Fruit fly (Drosophila melanogaster): ENCODE data around the gene CG13385.

CG13385 gene

DNA sequence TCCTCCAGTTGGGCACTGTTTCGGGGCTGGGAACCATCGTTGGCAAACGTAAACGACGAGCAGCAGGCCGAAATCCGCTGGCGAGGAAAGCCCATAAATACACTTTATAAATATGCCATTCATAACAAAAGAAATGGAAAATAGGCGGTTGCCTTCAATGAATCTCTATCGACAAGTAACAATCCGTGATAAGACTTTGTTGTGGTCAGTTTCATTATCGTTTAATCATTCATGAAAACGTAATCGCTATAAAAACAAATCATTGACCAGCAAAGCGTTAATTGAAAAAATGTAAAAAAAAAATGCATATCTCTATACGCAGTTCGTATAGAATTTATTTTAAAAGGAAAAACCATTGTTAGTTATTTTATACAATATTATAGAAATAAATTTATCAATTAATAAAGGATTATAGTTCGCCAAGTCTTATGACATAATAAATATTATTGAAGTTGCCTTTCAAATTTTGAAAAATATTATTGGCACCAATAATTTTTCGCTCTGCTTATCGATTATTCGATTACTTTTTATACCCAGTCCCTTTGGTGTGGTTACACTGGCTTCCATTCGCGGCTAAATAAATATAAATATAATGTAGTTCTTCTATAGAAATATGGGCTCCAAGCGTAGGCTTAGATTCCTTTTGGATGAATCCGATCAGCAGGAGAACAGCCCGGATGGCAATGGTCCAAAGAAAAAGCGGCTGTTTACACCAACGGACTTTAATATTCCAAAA lies 3.6 kb downstream of the CG13385 start, which contains the start of gene CG31898:
CG31898 (plus strand) TSS at position 559 of the 736 bp plus-strand sequence.
- TF ChIP-seq CG17801 (GFP tag; optimal IDR thresholded peaks at IDR 0.05; ENCODE audit: partially characterized antibody), result no peak

DNA sequence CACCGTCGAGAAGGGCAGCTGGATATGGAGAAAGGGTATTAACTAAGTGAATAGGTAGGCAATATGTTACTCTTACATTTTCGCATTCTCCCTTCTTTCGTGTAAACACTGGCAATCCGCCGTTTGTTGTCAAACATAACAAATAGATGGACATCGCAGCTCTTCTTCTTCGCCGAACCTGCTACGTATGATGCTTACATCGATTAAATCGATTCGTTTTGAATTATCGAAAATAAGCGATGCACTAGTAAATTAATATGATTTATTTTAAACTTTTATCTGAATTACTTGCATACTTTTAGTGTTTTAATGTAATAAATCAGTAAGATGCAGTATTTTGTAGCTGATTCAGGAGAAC lies 6.5 kb downstream of the CG13385 start, which contains the start of gene fy:
fy (minus strand) TSS at position 353 of the 358 bp plus-strand sequence.
- no peak for TF ChIP-seq CG17801 (GFP tag; optimal IDR thresholded peaks at IDR 0.05; ENCODE audit: partially characterized antibody)

DNA sequence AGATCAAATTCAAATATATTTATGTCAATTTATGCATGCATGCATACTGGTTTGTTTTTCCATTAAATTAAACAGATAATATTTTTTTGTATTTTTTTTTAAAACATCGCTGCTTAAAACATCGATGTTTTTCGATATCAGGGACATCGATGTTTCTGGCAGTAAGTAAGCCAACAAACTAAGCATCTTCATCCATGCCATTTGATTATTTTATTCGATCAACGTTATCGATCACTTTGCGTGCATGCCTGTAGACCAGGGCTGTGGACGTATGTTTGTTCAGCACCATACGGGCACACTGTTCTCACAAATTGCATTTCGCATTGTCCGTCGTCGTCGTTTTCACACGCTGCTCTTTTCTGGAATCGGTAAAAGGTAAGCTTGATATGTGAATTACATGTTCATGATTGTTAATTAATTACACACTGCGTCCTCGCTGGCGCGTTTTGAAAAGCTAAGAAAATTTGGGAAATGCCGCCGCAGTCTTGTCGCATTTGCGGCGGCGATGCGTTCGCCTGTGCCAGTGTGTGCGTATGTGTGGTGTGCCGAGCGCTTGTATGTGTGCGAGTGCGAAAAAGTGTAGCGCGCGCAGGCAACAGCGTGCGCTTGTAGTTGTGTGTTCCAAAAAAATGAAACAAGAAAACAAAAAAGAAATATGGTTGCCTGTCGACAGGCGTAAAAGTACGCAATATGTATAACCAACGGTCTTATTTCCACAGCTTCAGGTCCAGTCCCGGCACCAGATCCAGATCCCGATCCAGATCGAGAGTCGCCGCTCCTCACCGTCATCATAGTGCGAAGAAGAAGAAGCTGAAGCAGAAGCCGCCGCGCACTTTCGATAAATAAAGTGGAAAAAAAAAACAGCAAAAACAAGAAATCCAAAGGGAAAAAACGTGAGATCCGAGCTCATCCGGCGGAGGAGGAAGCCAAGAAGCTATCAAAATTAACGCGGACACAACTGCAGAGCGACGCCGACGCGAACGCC lies 7.1 kb downstream of the CG13385 start, which contains the start of gene emb:
emb (plus strand) TSS at position 288 of the 985 bp plus-strand sequence.
- TF ChIP-seq CG17801 (GFP tag; optimal IDR thresholded peaks at IDR 0.05; ENCODE audit: partially characterized antibody), result peak; percentile 67

- no peak for TF ChIP-seq CG17801 (GFP tag; optimal IDR thresholded peaks at IDR 0.05; ENCODE audit: partially characterized antibody)
Observed at dm6 chr2L:8411530-8411929, 15.1 kb downstream of the CG13385 start, which contains the start of gene Naglu. Naglu (minus strand) TSS chr2L:8411868.

DNA sequence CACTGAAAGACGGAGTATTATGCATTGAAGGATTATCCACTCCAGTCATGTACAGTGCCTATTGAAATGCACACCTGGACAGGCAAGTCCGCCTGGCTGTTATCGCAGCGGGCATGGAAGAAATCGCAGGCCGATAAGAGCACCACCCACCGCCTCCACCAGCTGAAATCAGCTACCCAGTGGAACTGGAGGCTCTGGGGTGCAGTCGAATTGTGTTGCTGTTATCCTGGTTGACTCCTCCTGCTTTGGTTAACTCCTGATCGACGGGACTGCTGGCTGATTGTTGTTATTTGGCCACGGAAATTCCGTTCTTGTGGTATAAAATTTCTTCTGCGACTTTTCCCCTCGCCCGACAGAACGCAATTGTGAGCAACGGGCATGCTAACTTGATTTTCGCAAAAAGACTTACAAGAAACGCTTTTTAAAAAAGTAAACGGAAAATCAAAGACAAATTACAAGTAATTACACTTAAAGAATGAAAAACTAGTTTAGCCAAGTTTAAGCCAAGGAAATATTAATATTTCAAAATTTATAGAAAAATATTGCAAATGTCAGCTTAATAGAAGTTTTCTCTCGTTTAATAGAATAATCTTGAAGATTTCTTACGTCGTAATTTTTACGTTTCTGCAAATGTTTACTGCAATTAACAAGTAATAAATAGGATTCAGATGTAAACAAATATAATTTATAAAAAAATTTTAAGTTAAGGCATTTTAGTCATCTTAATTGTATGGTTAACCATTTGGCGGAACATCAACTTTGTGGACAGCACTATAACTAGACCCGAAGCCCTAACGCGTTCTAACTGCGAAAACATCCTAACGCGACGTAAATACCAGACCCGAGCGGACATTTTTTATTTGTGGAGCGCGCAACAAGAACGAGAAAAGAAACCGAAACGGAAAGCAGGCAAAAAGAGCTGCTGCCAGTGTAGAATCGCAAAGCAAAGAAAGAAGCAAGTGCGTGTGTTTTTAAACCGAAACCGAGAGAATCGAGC lies 18.7 kb downstream of the CG13385 start, which contains the start of the genes CG13398 and Akap200:
CG13398 (minus strand) TSS at position 370 of the 997 bp plus-strand sequence.
Akap200 (plus strand) TSS at position 804 of the 997 bp plus-strand sequence.
- peak; percentile 70 for TF ChIP-seq CG17801 (GFP tag; optimal IDR thresholded peaks at IDR 0.05; ENCODE audit: partially characterized antibody)

dm6 chr2L:8416350-8417046 lies 20.0 kb downstream of the CG13385 start:
- peak; percentile 41 for TF ChIP-seq CG17801 (GFP tag; optimal IDR thresholded peaks at IDR 0.05; ENCODE audit: partially characterized antibody)

DNA sequence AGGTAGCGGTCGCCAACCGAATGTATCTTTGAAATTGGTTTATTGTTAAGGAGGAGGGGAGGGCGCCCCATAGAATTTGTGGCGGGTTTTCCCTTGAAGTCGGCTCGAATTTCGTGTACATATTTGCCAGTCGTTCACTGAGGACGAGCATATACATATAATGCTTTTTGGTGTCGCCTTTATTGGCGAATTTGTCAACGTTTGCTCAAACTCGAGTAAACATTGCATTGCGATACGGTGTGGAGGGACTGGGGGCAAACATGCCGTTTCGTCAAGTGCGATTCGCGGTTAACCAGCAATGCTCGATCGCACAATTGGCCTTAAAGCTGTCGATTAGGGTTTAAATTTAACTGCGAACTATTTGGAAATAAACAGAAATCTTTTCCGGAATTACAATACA lies 21.1 kb downstream of the CG13385 start:
- TF ChIP-seq CG17801 (GFP tag; optimal IDR thresholded peaks at IDR 0.05; ENCODE audit: partially characterized antibody), result no peak

DNA sequence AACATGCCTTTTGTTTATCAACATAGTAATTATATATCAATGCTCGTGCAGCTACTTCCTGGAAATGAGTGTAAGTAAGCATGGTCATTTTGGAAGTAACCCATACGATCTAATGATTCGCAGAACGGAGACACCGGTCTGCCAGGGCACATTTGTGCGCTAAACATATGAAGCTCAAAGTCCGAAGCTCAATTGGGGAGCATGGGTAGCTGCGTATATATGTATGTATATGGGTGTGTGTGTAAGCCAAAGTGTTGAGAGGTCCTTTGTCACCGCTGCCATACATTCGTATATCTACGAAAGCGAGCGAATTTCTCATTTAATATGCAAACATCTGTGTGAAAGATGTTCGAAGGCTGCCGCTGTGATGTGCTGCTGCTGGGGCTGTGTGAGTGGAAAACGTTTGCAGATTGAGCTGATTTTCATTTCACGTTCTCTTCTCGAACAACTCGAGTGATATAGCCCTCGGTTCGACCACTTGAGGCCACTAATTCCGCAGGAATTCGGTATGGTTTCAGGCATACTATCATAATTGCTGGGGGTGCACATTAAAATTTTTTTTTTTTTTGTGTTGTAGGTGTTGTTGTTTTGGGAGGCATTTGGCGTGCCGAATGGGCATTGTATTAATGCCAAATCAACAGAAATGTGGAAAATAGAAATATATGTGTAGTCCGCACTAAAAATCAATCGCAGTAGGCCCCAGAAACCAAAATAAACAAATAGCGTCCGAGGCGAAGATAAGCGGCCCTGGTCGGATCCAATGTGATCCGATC lies 21.9 kb downstream of the CG13385 start:
- no peak for TF ChIP-seq CG17801 (GFP tag; optimal IDR thresholded peaks at IDR 0.05; ENCODE audit: partially characterized antibody)

DNA sequence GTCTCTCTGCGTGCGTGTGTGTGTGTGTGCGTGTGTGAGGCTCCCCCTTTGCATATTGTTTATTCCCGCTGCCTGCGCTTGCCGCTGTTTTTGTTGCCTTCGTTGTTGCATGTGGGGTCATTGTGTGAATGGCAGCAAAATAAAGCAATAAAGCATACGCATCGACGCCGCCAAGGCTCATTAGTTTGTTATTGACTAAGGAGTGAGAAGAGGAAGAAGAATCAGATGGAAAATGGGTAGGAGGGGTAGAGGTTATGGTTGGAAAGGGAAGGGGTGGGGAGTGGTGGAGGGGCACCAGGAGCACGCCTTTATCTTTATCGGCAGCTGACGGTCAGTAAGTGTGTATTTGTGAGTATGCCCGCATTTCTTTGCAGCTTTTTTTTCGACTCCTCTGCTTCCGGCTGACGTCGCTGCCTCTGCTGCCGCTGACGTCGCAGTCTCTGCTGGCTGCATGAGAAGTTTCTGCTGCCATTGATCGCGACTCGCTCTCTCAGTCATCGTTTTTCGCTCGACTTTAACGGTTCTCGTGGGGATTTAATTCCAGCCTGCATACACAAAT lies 23.0 kb downstream of the CG13385 start:
- TF ChIP-seq CG17801 (GFP tag; optimal IDR thresholded peaks at IDR 0.05; ENCODE audit: partially characterized antibody), result no peak

DNA sequence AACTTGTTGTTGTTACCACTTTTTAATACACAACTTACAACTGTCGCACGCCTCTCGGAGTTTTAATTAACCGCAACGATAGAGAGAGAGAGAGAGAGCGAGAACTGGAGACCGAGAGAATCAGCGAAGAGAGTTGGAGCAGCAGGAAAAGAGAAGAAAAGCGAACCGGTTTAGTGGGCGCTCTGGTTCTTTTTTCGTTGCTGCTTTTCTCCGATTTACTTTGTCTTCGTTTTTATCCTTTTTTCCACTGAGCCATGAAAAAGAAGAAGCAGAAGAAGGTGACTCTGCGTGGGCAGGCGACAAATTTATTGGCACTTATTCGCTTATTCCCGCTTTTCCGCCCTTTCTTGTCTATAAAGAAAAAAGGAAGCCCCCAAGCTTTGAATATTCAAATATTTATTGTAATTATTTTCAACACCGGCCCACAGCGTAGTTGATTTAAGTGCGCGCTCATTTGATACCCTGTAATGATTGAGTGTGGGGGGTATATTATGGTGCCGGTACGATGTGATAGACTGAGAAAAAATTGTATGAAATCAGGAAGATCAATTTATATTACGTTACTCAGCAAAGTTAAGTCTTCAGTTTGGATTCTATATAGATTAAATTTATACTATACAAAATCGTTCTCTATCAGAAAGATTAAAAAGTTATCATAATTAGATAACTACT lies 23.9 kb downstream of the CG13385 start:
- TF ChIP-seq CG17801 (GFP tag; optimal IDR thresholded peaks at IDR 0.05; ENCODE audit: partially characterized antibody), result no peak

DNA sequence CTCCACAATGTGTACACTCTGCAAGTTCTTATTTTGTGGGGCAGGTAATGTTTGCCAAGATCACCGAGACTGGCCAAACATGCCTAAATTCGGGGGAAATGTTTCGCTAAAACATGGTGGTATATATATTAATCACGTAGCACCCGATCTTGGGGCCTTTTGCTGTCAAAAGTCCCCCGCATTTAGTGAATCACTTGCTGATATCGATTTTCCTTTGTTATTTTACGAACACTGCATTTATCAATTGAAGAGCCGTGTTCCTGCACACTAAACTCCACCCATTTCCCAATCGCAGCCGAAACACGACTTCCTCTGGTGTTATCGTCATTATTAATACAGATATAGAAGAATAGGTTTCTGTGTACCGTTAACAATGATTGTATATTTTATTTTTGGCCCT lies 25.3 kb downstream of the CG13385 start:
- no peak for TF ChIP-seq CG17801 (GFP tag; optimal IDR thresholded peaks at IDR 0.05; ENCODE audit: partially characterized antibody)

DNA sequence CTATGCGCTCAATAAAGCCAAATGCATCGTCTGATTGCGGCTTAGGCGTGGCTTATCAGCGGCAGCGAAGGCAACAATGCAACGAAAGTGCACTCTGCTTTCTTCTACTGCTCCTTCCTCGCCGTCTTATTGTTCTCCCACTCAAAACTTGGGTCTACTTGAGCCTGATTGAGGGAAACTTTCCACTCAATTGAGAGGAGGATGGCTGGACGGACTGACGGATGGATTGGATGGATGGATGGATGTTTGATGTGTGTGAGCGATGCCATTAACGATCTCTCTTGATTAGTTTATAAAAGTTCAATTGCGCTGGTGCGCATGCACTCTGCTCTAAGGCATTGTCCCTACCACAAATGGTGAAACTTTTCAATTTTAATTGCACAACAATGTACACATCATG lies 26.6 kb downstream of the CG13385 start:
- no peak for TF ChIP-seq CG17801 (GFP tag; optimal IDR thresholded peaks at IDR 0.05; ENCODE audit: partially characterized antibody)
